Fruit fly (Drosophila melanogaster) whole organism, wandering third instar larva: ENCODE results near the gene Vm26Aa.

ENCODE experiments used
- Hnf4 ChIP-seq: fragments of 200-800 bp; sonication (Bioruptor generic); optimal IDR thresholded peaks from 2 replicates; lab custom pipeline; 2016; ENCODE audit warnings: missing biosample characterization, mild to moderate bottlenecking, missing genetic modification characterization
- N ChIP-seq: fragments of >200 bp; optimal IDR thresholded peaks from 2 replicates; lab custom pipeline; 2018; ENCODE audit warnings: missing biosample characterization, missing external identifiers, missing genetic modification characterization
- Rel ChIP-seq, 2 experiments: fragments of 200-800 bp; sonication (Bioruptor generic) in 1 of 2; optimal IDR thresholded peaks; 2 replicates in 1 of 2; 3 replicates in 1 of 2; lab custom pipeline; 2016 to 2019; ENCODE audit warnings: mild to moderate bottlenecking in 2 of 2, missing biosample characterization in 2 of 2, missing genetic modification characterization in 2 of 2, moderate library complexity in 1 of 2
- br ChIP-seq: fragments of 200-800 bp; sonication (Bioruptor generic); optimal IDR thresholded peaks from 2 replicates; lab custom pipeline; 2016; ENCODE audit warnings: missing biosample characterization, missing genetic modification characterization
- dl ChIP-seq, 2 experiments: fragments of 175-275, 200-275 bp in 1 of 2; fragments of 200-275 bp in 1 of 2; sonication (Bioruptor generic); optimal IDR thresholded peaks; lab custom pipeline; 2018; ENCODE audit warnings: mild to moderate bottlenecking in 2 of 2, missing biosample characterization in 2 of 2, missing genetic modification characterization in 2 of 2, moderate library complexity in 2 of 2; ENCODE audit not compliant: partially characterized antibody in 2 of 2, insufficient read depth in 1 of 2
- dmrt93B ChIP-seq: fragments of 200-800 bp; sonication (Bioruptor generic); optimal IDR thresholded peaks from 2 replicates; lab custom pipeline; 2018; ENCODE audit warnings: missing biosample characterization, mild to moderate bottlenecking, missing genetic modification characterization
- lola ChIP-seq: fragments of >200 bp; optimal IDR thresholded peaks from 2 replicates; lab custom pipeline; 2017; ENCODE audit warnings: missing biosample characterization, missing genetic modification characterization
- sage ChIP-seq: fragments of 200-800 bp; sonication (Bioruptor generic); optimal IDR thresholded peaks from 2 replicates; lab custom pipeline; 2016; ENCODE audit warnings: missing biosample characterization, mild to moderate bottlenecking, missing genetic modification characterization
- usp ChIP-seq: fragments of >200 bp; optimal IDR thresholded peaks from 2 replicates; lab custom pipeline; 2017; ENCODE audit warnings: missing biosample characterization, missing genetic modification characterization

DNA sequence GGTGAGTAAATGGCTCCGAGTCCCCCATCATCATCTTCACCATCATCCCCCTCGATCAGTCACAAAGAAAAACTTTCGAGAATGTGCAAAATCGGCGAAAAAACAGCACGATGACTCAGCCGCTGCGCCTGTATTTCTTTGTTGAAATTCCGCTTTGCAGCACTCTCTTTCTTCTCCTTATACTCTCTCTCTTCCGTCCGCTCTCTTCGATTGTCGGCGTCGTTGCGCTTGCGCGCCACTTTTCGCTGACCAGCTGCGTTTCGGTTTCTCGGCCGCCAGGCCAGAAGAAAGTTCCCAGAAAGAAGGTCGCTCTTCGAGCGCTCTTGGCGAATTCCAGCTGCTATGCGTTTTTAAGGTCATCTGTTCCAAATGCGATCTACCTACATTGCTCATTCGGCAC lies 23.1 kb upstream of the Vm26Aa start:
- TF ChIP-seq lola (no peak), br (no peak), Hnf4 (GFP tag; lab: Kevin White, UChicago) (no peak), dmrt93B (GFP tag; lab: Kevin White, UChicago) (no peak), Rel (GFP tag; optimal IDR thresholded peaks at IDR 0.05; lab: Kevin White, UChicago) (no peak), Rel (tag; optimal IDR thresholded peaks at IDR 0.05; lab: Kevin White, UChicago) (no peak), N (GFP tag; lab: Kevin White, UChicago) (no peak), usp (GFP tag; lab: Kevin White, UChicago) (no peak), sage (GFP tag; lab: Kevin White, UChicago) (no peak), dl (GFP tag; optimal IDR thresholded peaks at IDR 0.05; lab: Kevin White, UChicago; ENCODE audit: insufficient read depth in 1 of 2, partially characterized antibody in 2 of 2) (peak; percentile 56 to 59)
